Worm (Caenorhabditis elegans) whole organism, L2 larva: Measurements from ENCODE around the gene sec-15.

Source experiments
- C34F6.9 ChIP-seq: fragments of 150-350 bp; optimal IDR thresholded peaks from 2 replicates; lab custom pipeline; 2014; ENCODE audit warnings: missing biosample characterization, missing genetic modification characterization
- F13H6.1 ChIP-seq: sonication (generic microtip); optimal IDR thresholded peaks from 2 replicates; lab custom pipeline; 2016; ENCODE audit warnings: missing genetic modification characterization, missing compliant biosample characterization
- Y55F3AM.14 ChIP-seq: fragments of 200-800 bp; sonication (Bioruptor generic); optimal IDR thresholded peaks from 2 replicates; lab custom pipeline; 2018; ENCODE audit warnings: mild to moderate bottlenecking, missing genetic modification characterization, missing compliant biosample characterization
- ama-1 ChIP-seq: fragments of 150-350 bp; optimal IDR thresholded peaks from 2 replicates; lab custom pipeline; 2018; ENCODE audit warnings: inconsistent platforms
- blmp-1 ChIP-seq: sonication (generic microtip); optimal IDR thresholded peaks from 2 replicates; lab custom pipeline; 2017; ENCODE audit warnings: missing genetic modification characterization, mild to moderate bottlenecking, missing compliant biosample characterization, antibody characterized with exemption, moderate library complexity; ENCODE audit not compliant: insufficient read depth
- ceh-16 ChIP-seq: fragments of 150-350 bp; optimal IDR thresholded peaks from 2 replicates; lab custom pipeline; 2014; ENCODE audit warnings: missing biosample characterization, missing genetic modification characterization
- dmd-4 ChIP-seq: sonication (generic microtip); optimal IDR thresholded peaks from 2 replicates; lab custom pipeline; 2017; ENCODE audit warnings: missing biosample characterization, missing genetic modification characterization
- elt-1 ChIP-seq: fragments of 150-350 bp; optimal IDR thresholded peaks from 2 replicates; lab custom pipeline; 2014; ENCODE audit warnings: missing biosample characterization, missing genetic modification characterization
- elt-3 ChIP-seq: sonication (generic microtip); optimal IDR thresholded peaks from 2 replicates; lab custom pipeline; 2017; ENCODE audit warnings: missing biosample characterization, missing genetic modification characterization
- gmeb-1 ChIP-seq: fragments of 150-350 bp; optimal IDR thresholded peaks from 2 replicates; lab custom pipeline; 2014; ENCODE audit warnings: missing biosample characterization, missing genetic modification characterization
- lin-11 ChIP-seq: fragments of 150-350 bp; sonication (generic microtip); optimal IDR thresholded peaks from 2 replicates; lab custom pipeline; 2014; ENCODE audit warnings: missing biosample characterization, missing genetic modification characterization, inconsistent platforms, mixed read lengths
- lin-13 ChIP-seq: fragments of 150-350 bp; optimal IDR thresholded peaks from 2 replicates; lab custom pipeline; 2014; ENCODE audit warnings: missing biosample characterization, missing genetic modification reagents, missing genetic modification characterization
- lsy-2 ChIP-seq, 2 experiments: fragments of 150-350 bp in 1 of 2; sonication (generic microtip) in 1 of 2; optimal IDR thresholded peaks; 2 replicates each; lab custom pipeline; 2014 to 2017; ENCODE audit warnings: missing biosample characterization in 2 of 2, missing genetic modification characterization in 2 of 2
- mbf-1 ChIP-seq: sonication (generic microtip); optimal IDR thresholded peaks from 2 replicates; lab custom pipeline; 2017; ENCODE audit warnings: missing biosample characterization, missing genetic modification characterization
- mdl-1 ChIP-seq, 2 experiments: fragments of 150-350 bp in 1 of 2; sonication (generic microtip) in 1 of 2; optimal IDR thresholded peaks; 2 replicates each; lab custom pipeline; 2017; ENCODE audit warnings: missing biosample characterization in 2 of 2, missing genetic modification characterization in 2 of 2
- nhr-10 ChIP-seq: sonication (generic microtip); optimal IDR thresholded peaks from 2 replicates; lab custom pipeline; 2017; ENCODE audit warnings: missing biosample characterization, missing genetic modification characterization
- nhr-11 ChIP-seq: fragments of 150-350 bp; optimal IDR thresholded peaks from 2 replicates; lab custom pipeline; 2014; ENCODE audit warnings: missing biosample characterization, missing genetic modification characterization
- nhr-12 ChIP-seq: fragments of 150-350 bp; optimal IDR thresholded peaks from 2 replicates; lab custom pipeline; 2014; ENCODE audit warnings: missing biosample characterization, missing genetic modification characterization
- nhr-129 ChIP-seq: fragments of 150-350 bp; optimal IDR thresholded peaks from 2 replicates; lab custom pipeline; 2014; ENCODE audit warnings: missing biosample characterization, missing genetic modification characterization
- nhr-21 ChIP-seq: fragments of 150-350 bp; optimal IDR thresholded peaks from 2 replicates; lab custom pipeline; 2014; ENCODE audit warnings: missing biosample characterization, missing genetic modification characterization
- nhr-23 ChIP-seq: fragments of 150-350 bp; optimal IDR thresholded peaks from 2 replicates; lab custom pipeline; 2014; ENCODE audit warnings: missing biosample characterization, missing genetic modification reagents, missing genetic modification characterization
- nhr-6 ChIP-seq: fragments of 150-350 bp; optimal IDR thresholded peaks from 2 replicates; lab custom pipeline; 2014; ENCODE audit warnings: missing biosample characterization, missing genetic modification characterization
- nhr-77 ChIP-seq: fragments of 150-350 bp; optimal IDR thresholded peaks from 2 replicates; lab custom pipeline; 2014; ENCODE audit warnings: missing biosample characterization, missing genetic modification characterization
- peb-1 ChIP-seq: fragments of 150-350 bp; optimal IDR thresholded peaks from 2 replicates; lab custom pipeline; 2014; ENCODE audit warnings: missing biosample characterization, missing genetic modification characterization
- sem-4 ChIP-seq: fragments of 150-350 bp; optimal IDR thresholded peaks from 2 replicates; lab custom pipeline; 2014; ENCODE audit warnings: missing biosample characterization, missing genetic modification reagents, missing genetic modification characterization
- skn-1 ChIP-seq: sonication (generic microtip); optimal IDR thresholded peaks from 2 replicates; lab custom pipeline; 2017; ENCODE audit warnings: missing biosample characterization, missing genetic modification characterization
- sma-3 ChIP-seq: sonication (generic microtip); optimal IDR thresholded peaks from 2 replicates; lab custom pipeline; 2016; ENCODE audit warnings: missing genetic modification reagents, missing genetic modification characterization, missing compliant biosample characterization
- sma-9 ChIP-seq, 2 experiments: fragments of 150-350 bp in 1 of 2; sonication (generic microtip) in 1 of 2; optimal IDR thresholded peaks; 2 replicates each; lab custom pipeline; 2014 to 2016; ENCODE audit warnings: missing genetic modification characterization in 2 of 2, mild to moderate bottlenecking in 1 of 2, missing biosample characterization in 1 of 2, missing compliant biosample characterization in 1 of 2, missing genetic modification reagents in 1 of 2, moderate library complexity in 1 of 2
- unc-39 ChIP-seq: fragments of 150-350 bp; optimal IDR thresholded peaks from 2 replicates; lab custom pipeline; 2014; ENCODE audit warnings: missing biosample characterization, missing genetic modification characterization
- unc-62 ChIP-seq: fragments of 150-350 bp; optimal IDR thresholded peaks from 2 replicates; lab custom pipeline; 2014; ENCODE audit warnings: missing biosample characterization, missing genetic modification reagents, missing genetic modification characterization
- zag-1 ChIP-seq: fragments of 150-350 bp; optimal IDR thresholded peaks from 2 replicates; lab custom pipeline; 2014; ENCODE audit warnings: missing biosample characterization, missing genetic modification characterization
- ztf-1 ChIP-seq: fragments of 200-800 bp; sonication (Bioruptor generic); conservative IDR thresholded peaks from 2 replicates; pipeline ENCODE4 v1.3.6; 2022; ENCODE audit warnings: missing genetic modification characterization, missing compliant biosample characterization
- ztf-11 ChIP-seq: sonication (generic microtip); optimal IDR thresholded peaks from 2 replicates; lab custom pipeline; 2017; ENCODE audit warnings: missing biosample characterization, missing genetic modification characterization
- ztf-4 ChIP-seq: fragments of 150-350 bp; optimal IDR thresholded peaks from 2 replicates; lab custom pipeline; 2014; ENCODE audit warnings: missing biosample characterization, missing genetic modification characterization

sec-15 gene

DNA sequence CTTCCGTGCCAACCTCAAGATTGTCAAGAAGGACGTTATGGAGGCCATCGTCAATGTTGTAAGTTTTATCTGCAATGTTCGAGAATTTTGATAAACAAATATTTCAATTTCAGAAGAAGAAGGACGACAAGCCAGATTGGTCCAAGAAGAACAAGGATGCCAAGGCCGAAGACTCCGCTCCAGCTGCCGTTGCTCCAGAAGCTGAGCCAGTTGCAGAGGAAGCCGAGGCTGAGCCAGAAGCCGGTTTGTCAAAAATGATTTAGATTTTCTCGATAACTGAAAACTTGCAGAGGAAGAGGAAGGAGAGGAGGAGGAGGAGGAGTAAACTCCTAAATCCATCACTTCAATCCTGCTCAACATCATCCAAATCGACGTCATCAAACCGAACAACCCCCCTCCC lies 45.4 kb downstream of the sec-15 start:
- TF ChIP-seq nhr-23 (tag; lab: Kevin White, UChicago): no peak
- TF ChIP-seq ztf-1 (GFP tag; lab: Robert Waterston, UW): no peak
- no peak for TF ChIP-seq mdl-1 (tag; optimal IDR thresholded peaks at IDR 0.05; lab: Kevin White, UChicago)
- no peak for TF ChIP-seq nhr-12
- no peak for TF ChIP-seq gmeb-1 (tag; lab: Kevin White, UChicago)
- no peak for TF ChIP-seq nhr-6 (tag; lab: Kevin White, UChicago)
- TF ChIP-seq nhr-21 (tag; lab: Kevin White, UChicago): no peak
- no peak for TF ChIP-seq ama-1 (lab: Kevin White, UChicago)

DNA sequence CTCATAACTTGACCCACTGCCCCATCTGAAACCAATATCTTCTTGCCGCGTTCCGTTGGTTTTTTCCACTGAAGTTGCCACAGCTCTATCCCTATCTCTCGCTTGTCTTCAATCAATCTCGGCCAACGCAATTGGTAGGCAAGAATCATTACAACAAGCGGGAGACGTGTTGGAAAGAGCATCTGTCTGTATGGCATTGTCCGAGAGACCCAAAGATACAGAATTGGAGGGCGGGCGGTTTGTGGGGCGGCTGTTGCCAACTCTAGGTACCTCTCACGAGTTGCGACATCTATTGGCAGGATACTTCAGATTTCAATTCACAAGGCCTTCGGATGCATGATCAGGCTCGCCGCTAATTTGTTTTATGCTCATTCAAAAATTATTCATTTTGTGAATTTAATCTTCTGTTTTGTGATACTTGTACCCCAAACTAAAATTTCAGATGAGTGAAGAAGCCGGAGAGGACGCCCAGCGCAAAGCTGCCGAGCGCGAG lies 46.5 kb downstream of the sec-15 start, which contains the start of gene unc-27:
Gene unc-27, plus strand, starts transcription at position 443 of the 493 bp plus-strand sequence.
- no peak for TF ChIP-seq nhr-21 (tag; lab: Kevin White, UChicago)
- TF ChIP-seq sma-3 (GFP tag; lab: Kevin White, UChicago): no peak
- no peak for TF ChIP-seq lin-11 (tag; lab: Kevin White, UChicago)
- no peak for TF ChIP-seq blmp-1 (tag; lab: Kevin White, UChicago)
- TF ChIP-seq nhr-11 (tag; lab: Kevin White, UChicago): no peak
- no peak for TF ChIP-seq gmeb-1 (tag; lab: Kevin White, UChicago)
- TF ChIP-seq sma-9 (GFP tag; optimal IDR thresholded peaks at IDR 0.05; lab: Kevin White, UChicago): no peak
- no peak for TF ChIP-seq sma-9 (tag; optimal IDR thresholded peaks at IDR 0.05; lab: Kevin White, UChicago)
- no peak for TF ChIP-seq mdl-1 (tag; optimal IDR thresholded peaks at IDR 0.05; lab: Kevin White, UChicago)
- TF ChIP-seq peb-1: no peak
- peak; percentile 59 for TF ChIP-seq F13H6.1 (tag; lab: Kevin White, UChicago)
- TF ChIP-seq nhr-129 (tag; lab: Kevin White, UChicago): peak; percentile 44
- TF ChIP-seq zag-1 (tag; lab: Kevin White, UChicago): no peak
- no peak for TF ChIP-seq mbf-1 (tag; lab: Kevin White, UChicago)
- no peak for TF ChIP-seq unc-39 (tag; lab: Kevin White, UChicago)
- TF ChIP-seq ceh-16 (tag; lab: Kevin White, UChicago): no peak
- TF ChIP-seq dmd-4 (tag; lab: Kevin White, UChicago): no peak
- no peak for TF ChIP-seq unc-62 (GFP tag; lab: Kevin White, UChicago)

DNA sequence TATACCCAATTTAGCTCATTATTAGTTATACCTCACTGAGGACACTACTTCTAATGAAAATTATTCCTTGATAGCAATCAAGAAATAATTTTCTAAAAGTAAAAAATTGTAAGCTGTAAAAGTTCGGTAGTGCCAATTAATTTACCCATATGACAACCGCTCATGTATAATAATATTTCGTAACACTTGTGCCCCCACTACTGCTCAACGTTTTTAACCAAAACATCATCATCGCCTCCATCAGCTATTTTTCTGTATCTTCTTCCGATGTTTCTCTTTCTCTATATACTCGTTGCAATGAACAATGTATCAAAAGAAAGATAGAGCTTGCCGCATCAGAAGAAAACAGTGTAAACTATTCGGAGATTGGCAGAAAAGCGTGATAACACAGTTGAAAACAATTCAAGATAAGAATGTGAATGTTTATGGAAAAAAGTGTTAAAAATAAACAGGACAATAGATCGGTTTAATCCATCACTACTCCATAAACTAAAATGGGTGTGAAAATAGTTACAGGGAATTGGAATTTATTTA lies 47.8 kb downstream of the sec-15 start:
- no peak for TF ChIP-seq dmd-4 (tag; lab: Kevin White, UChicago)
- TF ChIP-seq elt-3 (tag; lab: Kevin White, UChicago): no peak
- peak; percentile 28 for TF ChIP-seq sma-9 (GFP tag; optimal IDR thresholded peaks at IDR 0.05; lab: Kevin White, UChicago)
- TF ChIP-seq sma-9 (tag; optimal IDR thresholded peaks at IDR 0.05; lab: Kevin White, UChicago): no peak
- TF ChIP-seq elt-1 (tag; lab: Kevin White, UChicago): no peak
- no peak for TF ChIP-seq sem-4 (tag; lab: Kevin White, UChicago)
- no peak for TF ChIP-seq lin-11 (tag; lab: Kevin White, UChicago)
- TF ChIP-seq nhr-129 (tag; lab: Kevin White, UChicago): peak; percentile 39
- peak; percentile 25 for TF ChIP-seq F13H6.1 (tag; lab: Kevin White, UChicago)
- no peak for TF ChIP-seq skn-1 (tag; lab: Kevin White, UChicago)
- TF ChIP-seq nhr-11 (tag; lab: Kevin White, UChicago): no peak
- no peak for TF ChIP-seq nhr-77 (tag; lab: Kevin White, UChicago)
- TF ChIP-seq mbf-1 (tag; lab: Kevin White, UChicago): no peak
- no peak for TF ChIP-seq Y55F3AM.14 (GFP tag; lab: Kevin White, UChicago)
- TF ChIP-seq, all 48 proteins: peak for 3

DNA sequence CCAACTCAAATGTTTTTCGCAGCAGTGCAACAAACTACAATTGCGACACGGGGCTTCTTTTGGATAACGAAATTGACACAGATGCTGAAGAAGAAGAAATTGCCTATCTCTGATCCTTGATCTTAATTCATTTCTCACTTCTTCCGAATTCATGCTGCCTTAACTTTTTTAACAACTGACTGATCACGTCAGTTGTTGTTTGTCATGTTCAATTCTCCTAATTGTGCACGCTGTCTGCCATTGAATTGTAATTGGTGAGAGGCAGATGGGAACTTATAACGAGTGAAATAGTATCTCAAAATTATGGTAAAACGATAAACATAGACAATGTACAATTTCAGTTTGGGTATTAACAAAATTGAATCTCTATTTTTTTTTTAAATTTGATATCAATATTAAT lies 48.8 kb downstream of the sec-15 start:
- TF ChIP-seq ztf-1 (GFP tag; lab: Robert Waterston, UW) (no peak), nhr-129 (tag; lab: Kevin White, UChicago) (peak; percentile 50), ztf-11 (tag; lab: Kevin White, UChicago) (no peak), sma-9 (GFP tag; optimal IDR thresholded peaks at IDR 0.05; lab: Kevin White, UChicago) (peak; percentile 57), sma-9 (tag; optimal IDR thresholded peaks at IDR 0.05; lab: Kevin White, UChicago) (no peak), unc-39 (tag; lab: Kevin White, UChicago) (no peak), nhr-6 (tag; lab: Kevin White, UChicago) (no peak), gmeb-1 (tag; lab: Kevin White, UChicago) (no peak), lsy-2 (tag; optimal IDR thresholded peaks at IDR 0.05; lab: Kevin White, UChicago) (peak in 1 of 2 experiments; percentile 19), F13H6.1 (tag; lab: Kevin White, UChicago) (peak; percentile 37), blmp-1 (tag; lab: Kevin White, UChicago) (no peak), nhr-10 (tag; lab: Kevin White, UChicago) (no peak), zag-1 (tag; lab: Kevin White, UChicago) (no peak), sem-4 (tag; lab: Kevin White, UChicago) (no peak), ceh-16 (tag; lab: Kevin White, UChicago) (no peak), lin-13 (GFP tag; lab: Kevin White, UChicago) (no peak), C34F6.9 (tag; lab: Kevin White, UChicago) (no peak), ztf-4 (tag; lab: Kevin White, UChicago) (no peak)
- TF ChIP-seq, all 48 proteins: peak for 4
